Fruit fly (Drosophila melanogaster): ENCODE measurements around the gene by.

by gene

DNA sequence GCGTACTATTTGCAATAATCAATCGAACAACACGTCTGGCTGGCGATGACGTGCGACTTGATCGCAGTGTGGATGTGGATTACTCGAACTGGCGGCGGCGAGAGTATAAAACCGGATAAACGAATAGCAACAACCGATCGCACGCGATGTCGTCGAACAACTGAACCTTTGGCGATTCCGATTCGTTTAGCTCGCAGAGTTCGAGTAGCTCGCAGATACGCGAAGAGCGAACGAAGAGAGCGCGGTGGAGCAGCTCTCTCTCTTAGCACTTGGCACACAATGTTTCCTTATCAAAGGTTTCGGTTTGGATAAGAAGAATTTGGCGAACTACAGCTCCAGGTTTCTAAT lies 30.4 kb downstream of the by start, which contains the start of gene RhoL (continued):
- TF ChIP-seq CG42726 (GFP tag; IDR thresholded peaks at IDR 0.05; ENCODE audit: partially characterized antibody): peak; percentile 57; the same call in 1 of the 2 replicates
- peak; percentile 54 for TF ChIP-seq CG13296 (GFP tag; optimal IDR thresholded peaks at IDR 0.05)
- no peak for TF ChIP-seq CG30020 (tag; optimal IDR thresholded peaks at IDR 0.05)
- 0 out of 2 replicates have a peak, but pooled peaks have one; percentile 28 for TF ChIP-seq Scr (GFP tag; IDR thresholded peaks at IDR 0.05; ENCODE audit: partially characterized antibody)
- no peak for TF ChIP-seq fd64A (GFP tag; optimal IDR thresholded peaks at IDR 0.05)
- no peak for TF ChIP-seq sr (GFP tag; IDR thresholded peaks at IDR 0.05)
- TF ChIP-seq CG11504 (tag; optimal IDR thresholded peaks at IDR 0.05): no peak
- no peak for TF ChIP-seq lmd (GFP tag; IDR thresholded peaks at IDR 0.05)
- TF ChIP-seq HLH3B (GFP tag; IDR thresholded peaks at IDR 0.05): no peak
- no peak for TF ChIP-seq klu (GFP tag; IDR thresholded peaks at IDR 0.05)
- no peak for TF ChIP-seq CG7839 (tag; optimal IDR thresholded peaks at IDR 0.05)
- no peak for TF ChIP-seq Mad (GFP tag; optimal IDR thresholded peaks at IDR 0.05)
- no peak for TF ChIP-seq wor (GFP tag; IDR thresholded peaks at IDR 0.05)
- no peak for TF ChIP-seq tup (GFP tag; optimal IDR thresholded peaks at IDR 0.05)
- no peak for TF ChIP-seq CG12155 (GFP tag; optimal IDR thresholded peaks at IDR 0.05)
- TF ChIP-seq kah (GFP tag; optimal IDR thresholded peaks at IDR 0.05): peak; percentile 41
- no peak for TF ChIP-seq CG13123 (GFP tag; optimal IDR thresholded peaks at IDR 0.05)
- no peak for TF ChIP-seq ssp (GFP tag; IDR thresholded peaks at IDR 0.05)
- TF ChIP-seq CG17359 (tag; optimal IDR thresholded peaks at IDR 0.05): no peak
- 0 out of 2 replicates have a peak, but pooled peaks have one; percentile 23 for TF ChIP-seq CG1024 (GFP tag; IDR thresholded peaks at IDR 0.05)
- TF ChIP-seq hth (optimal IDR thresholded peaks at IDR 0.05): no peak
- TF ChIP-seq fu2 (GFP tag; optimal IDR thresholded peaks at IDR 0.05): no peak
- peak; percentile 0 for TF ChIP-seq CG12299 (tag; optimal IDR thresholded peaks at IDR 0.05)
- TF ChIP-seq Rx (GFP tag; IDR thresholded peaks at IDR 0.05): no peak
- TF ChIP-seq Sry-β (GFP tag; optimal IDR thresholded peaks at IDR 0.05): no peak
- no peak for TF ChIP-seq sisA (GFP tag; IDR thresholded peaks at IDR 0.05)
- no peak for TF ChIP-seq CG8944 (GFP tag; optimal IDR thresholded peaks at IDR 0.05)
- no peak for TF ChIP-seq Hsf (GFP tag; optimal IDR thresholded peaks at IDR 0.05)
- no peak for TF ChIP-seq CG12391 (tag; optimal IDR thresholded peaks at IDR 0.05)
- no peak for TF ChIP-seq CG6254 (GFP tag; optimal IDR thresholded peaks at IDR 0.05)
- TF ChIP-seq CG8478 (optimal IDR thresholded peaks at IDR 0.05): no peak
- TF ChIP-seq CG31365 (tag; optimal IDR thresholded peaks at IDR 0.05): no peak
- no peak for TF ChIP-seq gsb-n (tag; optimal IDR thresholded peaks at IDR 0.05)

DNA sequence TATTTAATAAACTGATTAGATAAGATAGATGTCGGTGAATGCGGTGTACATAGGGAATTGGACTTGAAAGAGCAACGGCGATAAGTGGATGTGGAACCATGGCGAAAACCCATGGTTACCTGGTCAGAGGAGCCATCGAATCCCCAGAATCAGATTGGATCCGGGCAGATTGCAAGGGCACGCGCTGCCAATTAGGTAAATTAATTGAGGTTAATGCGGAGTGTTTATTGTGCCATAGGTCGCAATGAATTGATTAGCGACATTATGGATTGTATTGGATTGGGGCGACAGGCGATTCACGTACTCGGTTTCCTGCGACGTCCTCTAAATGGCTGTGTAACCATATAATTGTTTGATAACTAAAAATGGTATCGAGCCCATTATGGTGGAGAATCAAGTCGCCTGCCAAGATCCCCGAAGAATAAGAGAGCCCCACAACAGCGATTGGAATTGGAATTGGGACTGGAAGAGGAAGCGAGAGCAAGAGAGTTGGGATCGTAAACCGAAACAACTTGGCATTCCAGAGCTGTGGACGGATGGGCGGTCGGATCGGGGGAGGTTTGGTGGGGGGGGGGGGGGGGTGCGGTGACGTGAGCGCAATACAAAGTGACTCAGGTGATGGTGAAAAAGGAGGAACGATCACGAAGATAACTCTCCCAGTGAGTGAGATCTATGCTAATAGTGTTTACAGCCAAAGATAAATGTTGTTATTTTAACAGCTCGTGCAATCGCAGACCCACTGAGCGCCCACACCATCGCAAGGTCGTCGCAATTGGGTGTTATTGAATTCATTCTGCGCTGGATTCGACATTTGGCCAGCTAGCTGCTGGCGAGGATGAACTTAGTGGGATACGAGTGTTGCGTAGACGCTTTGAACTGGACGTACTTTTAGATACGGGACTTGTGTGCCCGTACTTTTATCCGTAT lies 31.1 kb downstream of the by start:
- peak; percentile 2 for TF ChIP-seq kay (GFP tag; optimal IDR thresholded peaks at IDR 0.05)
- no peak for TF ChIP-seq mld (GFP tag; IDR thresholded peaks at IDR 0.05; ENCODE audit: partially characterized antibody)
- TF ChIP-seq CG9932 (GFP tag; IDR thresholded peaks at IDR 0.05): 0 out of 2 replicates have a peak, but pooled peaks have one; percentile 7
- no peak for TF ChIP-seq CG9215 (GFP tag; IDR thresholded peaks at IDR 0.05)
- TF ChIP-seq cg (GFP tag; optimal IDR thresholded peaks at IDR 0.05): no peak
- no peak for TF ChIP-seq unc-4 (GFP tag; IDR thresholded peaks at IDR 0.05; ENCODE audit: partially characterized antibody)
- no peak for TF ChIP-seq ap (GFP tag; IDR thresholded peaks at IDR 0.05)
- TF ChIP-seq mirr (GFP tag; optimal IDR thresholded peaks at IDR 0.05): peak; percentile 24
- TF ChIP-seq Vsx1 (GFP tag; optimal IDR thresholded peaks at IDR 0.05): no peak
- TF ChIP-seq Rfx (GFP tag; IDR thresholded peaks at IDR 0.05): no peak
- peak; percentile 18; the same call in 1 of the 2 replicates for TF ChIP-seq vvl (GFP tag; IDR thresholded peaks at IDR 0.05)
- TF ChIP-seq caup (GFP tag; optimal IDR thresholded peaks at IDR 0.05; ENCODE audit: severe bottlenecking): no peak
- no peak for TF ChIP-seq vfl (GFP tag; optimal IDR thresholded peaks at IDR 0.05)
- TF ChIP-seq MTF-1 (GFP tag; optimal IDR thresholded peaks at IDR 0.05; ENCODE audit: borderline replicate concordance): no peak
- TF ChIP-seq crol (GFP tag; IDR thresholded peaks at IDR 0.05): peak; percentile 96
- no peak for TF ChIP-seq Dll (GFP tag; IDR thresholded peaks at IDR 0.05; ENCODE audit: partially characterized antibody)
- TF ChIP-seq CG6765 (GFP tag; optimal IDR thresholded peaks at IDR 0.05): no peak
- TF ChIP-seq CHES-1-like (GFP tag; optimal IDR thresholded peaks at IDR 0.05): no peak
